Fruit fly (Drosophila melanogaster) whole organism, embryonic: Measurements from ENCODE around the gene CG14830.
A peak's percentile ranks its signal among the peaks of the same experiment; 100 is the strongest.

Source experiments
- BEAF-32 ChIP-seq: fragments of 200-800 bp; sonication (Bioruptor generic); optimal IDR thresholded peaks from 3 replicates; lab custom pipeline; 2017; ENCODE audit warnings: missing biosample characterization, missing genetic modification characterization, mild to moderate bottlenecking, moderate library complexity, missing genetic modification reagents
- CG2678 ChIP-seq: fragments of 200-800 bp; sonication (Bioruptor generic); optimal IDR thresholded peaks from 3 replicates; lab custom pipeline; 2019; ENCODE audit warnings: missing biosample characterization, mild to moderate bottlenecking, missing genetic modification characterization, moderate library complexity
- CG3995 ChIP-seq: fragments of 200-800 bp; sonication (Bioruptor generic); optimal IDR thresholded peaks from 3 replicates; lab custom pipeline; 2016; ENCODE audit warnings: missing biosample characterization, missing genetic modification characterization
- Dip2 ChIP-seq: fragments of 200-800 bp; sonication (Bioruptor generic); IDR thresholded peaks from 2 replicates; pipeline ENCODE4 v1.3.6; 2022; ENCODE audit warnings: missing biosample characterization, missing genetic modification characterization
- Drgx ChIP-seq: fragments of 200-800 bp; sonication (Bioruptor generic); IDR thresholded peaks from 2 replicates; pipeline ENCODE4 v1.3.6; 2022; ENCODE audit warnings: missing biosample characterization, missing genetic modification characterization
- Fer1 ChIP-seq: fragments of 200-800 bp; sonication (Bioruptor generic); optimal IDR thresholded peaks from 2 replicates; lab custom pipeline; 2017; ENCODE audit warnings: missing biosample characterization, mild to moderate bottlenecking, missing genetic modification characterization
- H2.0 ChIP-seq: fragments of 200-800 bp; sonication (Bioruptor generic); IDR thresholded peaks from 2 replicates; pipeline ENCODE4 v1.3.6; 2022; ENCODE audit warnings: missing biosample characterization, missing genetic modification characterization
- Scr ChIP-seq: fragments of 200-800 bp; sonication (Bioruptor generic); IDR thresholded peaks from 2 replicates; pipeline ENCODE4 v1.3.6; 2022; ENCODE audit warnings: missing biosample characterization, missing genetic modification characterization; ENCODE audit not compliant: partially characterized antibody
- klu ChIP-seq: fragments of 200-800 bp; sonication (Bioruptor generic); IDR thresholded peaks from 2 replicates; pipeline ENCODE4 v1.3.6; 2022; ENCODE audit warnings: missing biosample characterization, missing genetic modification characterization
- vfl ChIP-seq: fragments of 200-800 bp; sonication (Bioruptor generic); optimal IDR thresholded peaks from 2 replicates; lab custom pipeline; 2016; ENCODE audit warnings: missing biosample characterization, missing genetic modification characterization

DNA sequence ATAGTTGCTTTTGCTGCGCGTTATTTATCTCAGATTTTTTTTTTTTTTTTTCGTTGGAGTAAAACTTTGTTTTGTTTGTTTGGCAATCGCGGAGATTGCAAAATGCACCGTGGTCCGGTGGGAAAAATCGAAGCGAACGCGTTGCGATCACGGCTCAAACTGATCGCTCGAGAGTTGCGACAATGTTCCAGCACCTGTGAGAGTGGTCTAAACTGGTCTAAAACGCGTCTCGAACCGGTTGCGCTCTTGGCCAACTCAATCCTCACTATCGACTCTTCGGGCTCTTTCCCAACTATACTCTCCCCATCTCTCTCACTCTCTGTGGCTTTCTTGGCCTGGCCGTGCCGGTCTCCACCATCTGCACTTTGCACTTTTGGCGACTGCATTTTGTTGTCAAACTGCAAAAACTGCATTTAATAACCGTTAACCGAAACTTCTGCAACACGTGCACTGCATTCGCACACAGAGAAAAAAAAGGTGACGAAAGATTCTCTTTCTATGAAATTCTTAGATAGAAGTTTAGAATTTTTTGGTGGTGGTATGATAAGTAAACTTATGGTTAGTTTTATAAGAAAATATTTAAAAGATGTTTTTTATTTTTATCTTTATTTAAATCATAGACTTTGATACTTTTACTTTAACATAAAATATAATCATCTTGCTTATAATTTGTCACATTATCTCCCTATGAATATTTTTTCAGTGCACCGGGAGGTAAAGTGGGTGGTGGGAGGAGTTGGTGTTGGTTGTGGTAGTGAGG, at the start of gene CG14830:
- TF ChIP-seq CG2678 (no peak), Fer1 (GFP tag; lab: Kevin White, UChicago) (no peak), vfl (GFP tag; lab: Kevin White, UChicago) (no peak), klu (GFP tag; lab: Robert Waterston, UW) (no peak), CG3995 (GFP tag; lab: Kevin White, UChicago) (no peak), Scr (GFP tag; lab: Robert Waterston, UW) (no peak), Dip2 (GFP tag; lab: Robert Waterston, UW) (no peak), Drgx (GFP tag; lab: Robert Waterston, UW) (peak; percentile 43; the same call in 1 of the 2 replicates), H2.0 (GFP tag; lab: Robert Waterston, UW) (no peak), BEAF-32 (GFP tag; lab: Kevin White, UChicago) (no peak)
